Worm (Caenorhabditis elegans): Measurements from ENCODE around the gene Y22D7AR.3.

Y22D7AR.3 gene

DNA sequence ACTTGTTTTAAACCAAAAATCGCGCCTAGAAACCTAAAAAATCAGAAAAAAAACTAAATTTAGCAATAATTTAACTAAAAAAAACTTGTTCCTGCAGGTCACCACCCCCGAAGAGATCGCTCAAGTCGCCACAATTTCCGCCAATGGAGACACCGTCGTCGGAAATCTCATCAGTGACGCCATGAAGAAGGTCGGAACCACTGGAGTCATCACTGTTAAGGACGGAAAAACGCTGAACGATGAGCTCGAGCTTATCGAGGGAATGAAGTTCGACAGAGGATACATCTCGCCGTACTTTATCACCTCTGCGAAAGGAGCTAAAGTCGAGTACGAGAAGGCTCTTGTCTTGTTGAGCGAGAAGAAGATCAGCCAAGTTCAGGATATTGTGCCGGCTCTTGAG is 44.3 kb downstream of the Y22D7AR.3 start:
- no peak for TF ChIP-seq unc-62 (GFP tag; optimal IDR thresholded peaks at IDR 0.05)

DNA sequence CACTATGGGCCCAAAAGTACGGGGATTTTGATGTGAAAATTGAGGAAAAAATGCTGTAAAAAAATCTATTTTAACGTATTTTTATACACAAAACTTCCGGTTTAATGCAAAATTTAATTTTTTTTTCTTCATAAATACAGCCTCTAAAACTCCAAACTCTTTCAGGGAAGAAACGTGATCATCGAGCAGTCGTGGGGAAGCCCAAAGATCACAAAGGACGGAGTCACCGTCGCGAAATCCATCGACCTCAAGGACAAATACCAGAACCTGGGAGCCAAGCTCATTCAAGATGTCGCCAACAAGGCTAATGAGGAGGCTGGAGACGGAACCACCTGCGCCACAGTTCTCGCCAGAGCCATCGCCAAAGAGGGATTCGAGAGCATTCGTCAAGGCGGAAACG is 45.8 kb downstream of the Y22D7AR.3 start:
- TF ChIP-seq unc-62 (GFP tag; optimal IDR thresholded peaks at IDR 0.05): no peak

ce11 chrIII:1619442-1619841 is 46.2 kb downstream of the Y22D7AR.3 start, which contains the start of gene hsp-60:
Gene hsp-60 (plus strand): TSS chrIII:1619742.
- no peak for TF ChIP-seq unc-62 (GFP tag; optimal IDR thresholded peaks at IDR 0.05)

ce11 chrIII:1618915-1619314 is 46.7 kb downstream of the Y22D7AR.3 start, which contains the start of gene Y22D7AL.10:
Gene Y22D7AL.10 (minus strand): TSS chrIII:1618929.
- TF ChIP-seq unc-62 (GFP tag; optimal IDR thresholded peaks at IDR 0.05): peak; percentile 24

DNA sequence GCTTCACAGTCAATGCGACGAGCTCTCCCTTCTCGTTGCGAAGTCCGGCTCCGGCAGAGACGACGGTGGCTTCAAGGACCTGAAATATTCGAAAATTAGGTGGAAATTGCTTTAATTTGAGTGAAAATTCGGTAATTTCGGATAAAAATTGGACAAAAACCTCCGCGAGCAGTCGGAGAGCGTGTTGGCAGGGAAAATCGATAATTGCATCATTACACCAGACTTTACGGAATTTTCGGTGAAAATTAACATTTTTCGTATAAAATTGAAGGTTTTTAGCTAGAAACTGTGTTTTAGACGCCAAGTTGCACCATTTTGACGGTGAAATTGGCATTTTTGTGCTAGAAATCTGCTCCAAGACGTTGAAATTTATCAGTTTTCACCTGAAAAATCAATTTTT is 47.3 kb downstream of the Y22D7AR.3 start:
- TF ChIP-seq unc-62 (GFP tag; optimal IDR thresholded peaks at IDR 0.05): no peak

ce11 chrIII:1616245-1617026 is 49.2 kb downstream of the Y22D7AR.3 start:
- TF ChIP-seq unc-62 (GFP tag; optimal IDR thresholded peaks at IDR 0.05): no peak
